Worm (Caenorhabditis elegans) whole organism, L1 larva: ENCODE data around the gene C33D9.10.

Source experiments
- C04F5.9 ChIP-seq: sonication (generic microtip); optimal IDR thresholded peaks from 2 replicates; lab custom pipeline; 2016; ENCODE audit warnings: missing genetic modification characterization, missing compliant biosample characterization
- ama-1 ChIP-seq: fragments of 150-350 bp; optimal IDR thresholded peaks from 2 replicates; lab custom pipeline; 2014

DNA sequence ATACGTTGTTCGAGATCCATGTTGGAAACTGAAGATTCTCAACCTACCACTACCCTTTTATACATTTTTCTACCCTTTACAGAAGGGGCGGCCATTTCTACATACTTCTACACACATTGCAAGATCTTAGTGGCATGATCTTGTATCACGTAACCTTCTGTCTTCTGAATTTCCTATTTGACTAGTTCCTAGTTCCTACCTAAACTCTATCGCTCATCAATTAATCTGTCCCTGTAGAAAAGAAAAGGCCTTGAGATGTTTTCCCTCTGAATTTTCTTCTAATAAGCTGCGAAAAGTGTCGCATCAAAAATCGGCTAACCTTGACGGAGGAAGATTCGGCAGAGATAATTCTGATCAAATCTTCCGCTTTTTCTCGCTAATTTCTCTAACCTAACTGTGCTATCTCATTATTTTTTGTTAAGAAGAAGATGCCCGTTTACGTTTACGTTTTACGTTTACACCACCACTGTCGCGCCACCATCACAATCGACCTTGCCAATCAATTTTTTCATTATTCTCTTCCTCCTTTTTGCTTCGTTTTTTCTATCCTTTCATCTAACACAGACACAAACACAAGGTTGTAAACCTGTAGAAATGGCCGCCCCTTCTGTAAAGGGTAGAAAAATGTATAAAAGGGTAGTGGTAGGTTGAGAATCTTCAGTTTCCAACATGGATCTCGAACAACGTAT, 36.3 kb upstream of the C33D9.10 start, which contains the start of the genes col-117 and col-3:
- no peak for TF ChIP-seq ama-1
- TF ChIP-seq C04F5.9 (tag; lab: Kevin White, UChicago): no peak
